Fruit fly (Drosophila melanogaster) whole organism, embryonic: Measurements from ENCODE around the gene CG13075.
A peak's percentile ranks its signal among the peaks of the same experiment; 100 is the strongest.

Source experiments
- Aef1 ChIP-seq: fragments of 200-800 bp; sonication (Bioruptor generic); IDR thresholded peaks from 3 replicates; pipeline ENCODE4 v1.3.6; 2022; ENCODE audit warnings: missing biosample characterization, missing genetic modification characterization
- BEAF-32 ChIP-seq: fragments of 200-800 bp; sonication (Bioruptor generic); optimal IDR thresholded peaks from 3 replicates; lab custom pipeline; 2017; ENCODE audit warnings: missing biosample characterization, missing genetic modification characterization, mild to moderate bottlenecking, moderate library complexity, missing genetic modification reagents
- CG11504 ChIP-seq: fragments of 200-800 bp; sonication (Bioruptor generic); optimal IDR thresholded peaks from 3 replicates; lab custom pipeline; 2019; ENCODE audit warnings: missing biosample characterization, mild to moderate bottlenecking, missing genetic modification characterization, moderate library complexity
- CG12104 ChIP-seq: fragments of 200-800 bp; sonication (Bioruptor generic); optimal IDR thresholded peaks from 3 replicates; lab custom pipeline; 2016; ENCODE audit warnings: missing biosample characterization, missing genetic modification characterization
- CG12299 ChIP-seq: fragments of 200-800 bp; sonication (Bioruptor generic); optimal IDR thresholded peaks from 2 replicates; lab custom pipeline; 2018; ENCODE audit warnings: missing biosample characterization, mild to moderate bottlenecking, missing genetic modification characterization
- CG12769 ChIP-seq: fragments of 200-800 bp; sonication (Bioruptor generic); optimal IDR thresholded peaks from 2 replicates; lab custom pipeline; 2019; ENCODE audit warnings: missing biosample characterization, mild to moderate bottlenecking, missing genetic modification characterization, moderate library complexity
- CG13287 ChIP-seq: fragments of 200-800 bp; sonication (Bioruptor generic); IDR thresholded peaks from 2 replicates; pipeline ENCODE4 v1.3.6; 2022; ENCODE audit warnings: missing biosample characterization, missing genetic modification characterization; ENCODE audit not compliant: partially characterized antibody
- CG13894 ChIP-seq: fragments of 200-800 bp; sonication (Bioruptor generic); optimal IDR thresholded peaks from 3 replicates; lab custom pipeline; 2018; ENCODE audit warnings: missing biosample characterization, mild to moderate bottlenecking, missing genetic modification characterization, moderate library complexity
- CG14441 ChIP-seq: fragments of 200-800 bp; sonication (Bioruptor generic); IDR thresholded peaks from 2 replicates; pipeline ENCODE4 v1.3.6; 2022; ENCODE audit warnings: missing biosample characterization, missing genetic modification characterization
- CG16863 ChIP-seq: fragments of 200-800 bp; sonication (Bioruptor generic); optimal IDR thresholded peaks from 3 replicates; lab custom pipeline; 2016; ENCODE audit warnings: missing biosample characterization, missing genetic modification characterization
- CG18619 ChIP-seq: fragments of 200-800 bp; sonication (Bioruptor generic); optimal IDR thresholded peaks from 3 replicates; lab custom pipeline; 2017; ENCODE audit warnings: missing biosample characterization, mild to moderate bottlenecking, missing genetic modification characterization
- CG30403 ChIP-seq: fragments of 200-800 bp; sonication (Bioruptor generic); optimal IDR thresholded peaks from 3 replicates; lab custom pipeline; 2016; ENCODE audit warnings: missing biosample characterization, missing genetic modification characterization
- CG3065 ChIP-seq: fragments of 200-800 bp; sonication (Bioruptor generic); optimal IDR thresholded peaks from 2 replicates; lab custom pipeline; 2016; ENCODE audit warnings: missing biosample characterization, missing genetic modification characterization
- CG32767 ChIP-seq: fragments of 200-800 bp; sonication (Bioruptor generic); IDR thresholded peaks from 2 replicates; pipeline ENCODE4 v1.3.6; 2022; ENCODE audit warnings: missing biosample characterization, missing genetic modification characterization
- CG4282 ChIP-seq: fragments of 200-800 bp; sonication (Bioruptor generic); optimal IDR thresholded peaks from 2 replicates; lab custom pipeline; 2016; ENCODE audit warnings: missing biosample characterization, missing genetic modification characterization
- CG4424 ChIP-seq: fragments of 200-800 bp; sonication (Bioruptor generic); optimal IDR thresholded peaks from 3 replicates; lab custom pipeline; 2016; ENCODE audit warnings: missing biosample characterization, missing genetic modification characterization
- CG6272 ChIP-seq: fragments of 200-800 bp; sonication (Bioruptor generic); IDR thresholded peaks from 2 replicates; pipeline ENCODE4 v1.3.6; 2022; ENCODE audit warnings: missing biosample characterization, missing genetic modification characterization
- CG6813 ChIP-seq: fragments of 200-800 bp; sonication (Bioruptor generic); optimal IDR thresholded peaks from 2 replicates; lab custom pipeline; 2017; ENCODE audit warnings: missing biosample characterization, missing genetic modification characterization, mild to moderate bottlenecking, moderate library complexity, missing genetic modification reagents
- CG7839 ChIP-seq: fragments of 200-800 bp; sonication (Bioruptor generic); optimal IDR thresholded peaks from 3 replicates; lab custom pipeline; 2018; ENCODE audit warnings: missing biosample characterization, mild to moderate bottlenecking, missing genetic modification characterization, moderate library complexity
- CG8290 ChIP-seq, 3 experiments: fragments of 200-800 bp; sonication (Bioruptor generic); optimal IDR thresholded peaks; 2 replicates each; lab custom pipeline; 2016 to 2019; ENCODE audit warnings: missing biosample characterization in 3 of 3, missing genetic modification characterization in 3 of 3, mild to moderate bottlenecking in 2 of 3, moderate library complexity in 1 of 3
- CG8924 ChIP-seq: fragments of 200-800 bp; optimal IDR thresholded peaks from 3 replicates; lab custom pipeline; 2019; ENCODE audit warnings: missing biosample characterization, mild to moderate bottlenecking, missing genetic modification characterization, moderate library complexity
- CHES-1-like ChIP-seq: fragments of 200-800 bp; sonication (Bioruptor generic); optimal IDR thresholded peaks from 2 replicates; lab custom pipeline; 2016; ENCODE audit warnings: missing biosample characterization, missing genetic modification characterization
- Doc3 ChIP-seq: fragments of 200-800 bp; sonication (Bioruptor generic); IDR thresholded peaks from 3 replicates; pipeline ENCODE4 v1.3.6; 2022; ENCODE audit warnings: missing biosample characterization, missing genetic modification characterization; ENCODE audit not compliant: partially characterized antibody
- ERR ChIP-seq: fragments of 200-800 bp; sonication (Bioruptor generic); optimal IDR thresholded peaks from 2 replicates; lab custom pipeline; 2016; ENCODE audit warnings: missing biosample characterization, missing genetic modification characterization
- Elba2 ChIP-seq: fragments of 200-800 bp; sonication (Bioruptor generic); optimal IDR thresholded peaks from 3 replicates; lab custom pipeline; 2016; ENCODE audit warnings: missing biosample characterization, missing genetic modification characterization
- Hr78 ChIP-seq, 2 experiments: fragments of 200-800 bp in 1 of 2; fragments of >200 bp in 1 of 2; sonication (Bioruptor generic) in 1 of 2; optimal IDR thresholded peaks; 2 replicates each; lab custom pipeline; 2017 to 2019; ENCODE audit warnings: missing biosample characterization in 2 of 2, missing genetic modification characterization in 2 of 2, mild to moderate bottlenecking in 1 of 2, moderate library complexity in 1 of 2
- NFAT ChIP-seq: fragments of 200-800 bp; sonication (Bioruptor generic); IDR thresholded peaks from 2 replicates; pipeline ENCODE4 v1.3.6; 2022; ENCODE audit warnings: missing biosample characterization, missing genetic modification characterization
- Nf-YB ChIP-seq: fragments of 200-800 bp; sonication (Bioruptor generic); optimal IDR thresholded peaks from 3 replicates; lab custom pipeline; 2019; ENCODE audit warnings: missing biosample characterization, mild to moderate bottlenecking, missing genetic modification characterization, moderate library complexity
- Ptx1 ChIP-seq: fragments of 200-800 bp; sonication (Bioruptor generic); IDR thresholded peaks from 2 replicates; pipeline ENCODE4 v1.3.6; 2022; ENCODE audit warnings: missing biosample characterization, missing genetic modification characterization
- Six4 ChIP-seq: fragments of 200-800 bp; sonication (Bioruptor generic); optimal IDR thresholded peaks from 2 replicates; lab custom pipeline; 2016; ENCODE audit warnings: missing biosample characterization, missing genetic modification characterization
- Sry-β ChIP-seq: fragments of 200-800 bp; sonication (Bioruptor generic); optimal IDR thresholded peaks from 2 replicates; lab custom pipeline; 2018; ENCODE audit warnings: missing biosample characterization, mild to moderate bottlenecking, missing genetic modification characterization, moderate library complexity
- cg ChIP-seq: fragments of 200-800 bp; sonication (Bioruptor generic); optimal IDR thresholded peaks from 3 replicates; lab custom pipeline; 2019; ENCODE audit warnings: missing biosample characterization, mild to moderate bottlenecking, missing genetic modification characterization, moderate library complexity
- corto ChIP-seq: fragments of 200-800 bp; sonication (Bioruptor generic); optimal IDR thresholded peaks from 2 replicates; lab custom pipeline; 2016; ENCODE audit warnings: missing biosample characterization, mild to moderate bottlenecking, missing genetic modification characterization, moderate library complexity
- dpn ChIP-seq, 2 experiments: fragments of 200-800 bp; sonication (Bioruptor generic); optimal IDR thresholded peaks; 3 replicates each; lab custom pipeline; 2016; ENCODE audit warnings: missing biosample characterization in 2 of 2, missing genetic modification characterization in 2 of 2
- gcm ChIP-seq: fragments of 200-800 bp; sonication (Bioruptor generic); optimal IDR thresholded peaks from 2 replicates; lab custom pipeline; 2019; ENCODE audit warnings: missing biosample characterization, mild to moderate bottlenecking, missing genetic modification characterization, moderate library complexity
- grn ChIP-seq: fragments of 200-800 bp; sonication (Bioruptor generic); optimal IDR thresholded peaks from 3 replicates; lab custom pipeline; 2017; ENCODE audit warnings: missing biosample characterization, missing genetic modification characterization
- hbn ChIP-seq: fragments of 200-800 bp; sonication (Bioruptor generic); IDR thresholded peaks from 2 replicates; pipeline ENCODE4 v1.3.6; 2022; ENCODE audit warnings: missing biosample characterization, missing genetic modification characterization; ENCODE audit not compliant: partially characterized antibody
- lab ChIP-seq: fragments of 200-800 bp; sonication (Bioruptor generic); optimal IDR thresholded peaks from 3 replicates; lab custom pipeline; 2017; ENCODE audit warnings: missing biosample characterization, missing genetic modification characterization, mild to moderate bottlenecking, moderate library complexity, missing genetic modification reagents
- lola ChIP-seq, 3 experiments: fragments of >200 bp in 2 of 3; fragments of 200-800 bp in 1 of 3; sonication (Bioruptor generic) in 1 of 3; optimal IDR thresholded peaks; 2 replicates each; lab custom pipeline; 2017 to 2019; ENCODE audit warnings: missing biosample characterization in 3 of 3, missing genetic modification characterization in 3 of 3, mild to moderate bottlenecking in 1 of 3, moderate library complexity in 1 of 3
- maf-S ChIP-seq: fragments of 200-800 bp; sonication (Bioruptor generic); optimal IDR thresholded peaks from 2 replicates; lab custom pipeline; 2016; ENCODE audit warnings: missing biosample characterization, missing genetic modification characterization
- odd ChIP-seq: fragments of 200-800 bp; sonication (Bioruptor generic); optimal IDR thresholded peaks from 2 replicates; lab custom pipeline; 2017; ENCODE audit warnings: missing biosample characterization, mild to moderate bottlenecking, missing genetic modification characterization
- otp ChIP-seq: fragments of 200-800 bp; sonication (Bioruptor generic); IDR thresholded peaks from 3 replicates; pipeline ENCODE4, ENCODE4 v1.3.6; 2022; ENCODE audit warnings: missing biosample characterization, missing genetic modification characterization
- pita ChIP-seq: fragments of 200-800 bp; sonication (Bioruptor generic); optimal IDR thresholded peaks from 2 replicates; lab custom pipeline; 2017; ENCODE audit warnings: missing biosample characterization, mild to moderate bottlenecking, missing genetic modification characterization
- schlank ChIP-seq: fragments of 200-800 bp; sonication (Bioruptor generic); optimal IDR thresholded peaks from 2 replicates; lab custom pipeline; 2018; ENCODE audit warnings: missing biosample characterization, mild to moderate bottlenecking, missing genetic modification characterization
- so ChIP-seq: fragments of 200-800 bp; sonication (Bioruptor generic); IDR thresholded peaks from 3 replicates; pipeline ENCODE4 v1.3.6; 2022; ENCODE audit warnings: missing biosample characterization, missing genetic modification characterization
- vvl ChIP-seq: fragments of 200-800 bp; sonication (Bioruptor generic); IDR thresholded peaks from 2 replicates; pipeline ENCODE4 v1.3.6; 2022; ENCODE audit warnings: missing biosample characterization, missing genetic modification characterization
- zf30C ChIP-seq: fragments of 200-800 bp; sonication (Bioruptor generic); optimal IDR thresholded peaks from 3 replicates; lab custom pipeline; 2018; ENCODE audit warnings: missing biosample characterization, mild to moderate bottlenecking, missing genetic modification characterization

Gene CG13075

DNA sequence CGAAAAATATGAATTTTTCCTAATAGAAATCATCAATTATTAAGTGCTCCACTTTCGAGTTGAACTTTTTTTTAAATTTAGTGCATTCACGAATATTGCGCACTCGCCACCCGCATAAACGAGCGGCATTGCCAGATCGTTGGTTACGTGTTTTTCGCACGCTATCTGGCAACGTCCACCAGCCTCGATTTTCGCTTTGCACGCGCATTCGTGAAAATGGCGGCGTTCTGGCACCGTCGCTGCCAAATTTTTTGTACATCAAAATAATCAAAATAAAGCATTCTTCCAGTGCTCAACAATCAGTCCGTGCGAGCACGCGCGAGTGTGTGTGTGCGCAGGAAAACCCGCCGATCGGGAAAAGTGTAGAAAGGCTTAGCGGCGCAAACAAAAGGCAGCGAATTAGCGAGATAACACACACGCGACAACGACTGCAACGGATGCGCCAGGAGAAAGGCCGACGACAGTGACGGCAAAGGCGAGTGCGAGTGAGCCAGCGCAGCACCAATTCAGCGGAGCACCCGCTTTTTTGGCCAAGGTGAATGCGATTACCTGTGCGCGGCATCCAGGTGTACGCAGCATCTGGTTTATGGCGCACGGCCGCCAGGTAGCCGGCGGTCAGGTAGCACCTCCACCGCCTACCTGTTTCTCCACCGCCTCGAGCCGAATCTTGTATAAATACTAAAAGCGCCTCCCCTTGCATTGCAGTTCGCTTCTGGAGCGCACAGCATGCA lies 30.0 kb downstream of the CG13075 start (continued):
- TF ChIP-seq CG13287 (GFP tag; lab: Robert Waterston, UW), result peak; percentile 79
- no peak for TF ChIP-seq CG13894 (tag; lab: Kevin White, UChicago)
- no peak for TF ChIP-seq CG12769 (tag; lab: Kevin White, UChicago)
- TF ChIP-seq so, result peak; percentile 79
- TF ChIP-seq grn (GFP tag; lab: Kevin White, UChicago), result no peak
- TF ChIP-seq CG8924 (tag; lab: Kevin White, UChicago), result peak; percentile 91
- TF ChIP-seq CG30403 (GFP tag; lab: Kevin White, UChicago), result peak; percentile 90
- TF ChIP-seq gcm (GFP tag; lab: Kevin White, UChicago), result peak; percentile 95
- TF ChIP-seq Six4 (GFP tag; lab: Kevin White, UChicago), result peak; percentile 76
- peak; percentile 70 for TF ChIP-seq Aef1 (GFP tag; lab: Robert Waterston, UW)
- TF ChIP-seq CG6272 (GFP tag; lab: Robert Waterston, UW), result peak; percentile 51
- TF ChIP-seq CG12104 (GFP tag; lab: Kevin White, UChicago), result peak; percentile 89
- TF ChIP-seq maf-S (GFP tag; lab: Kevin White, UChicago), result peak; percentile 82
- peak; percentile 34; the same call in 1 of the 2 replicates for TF ChIP-seq hbn (GFP tag; lab: Robert Waterston, UW)
- TF ChIP-seq Elba2 (GFP tag; lab: Kevin White, UChicago), result no peak
- peak; percentile 83 to 91 for TF ChIP-seq dpn (GFP tag; optimal IDR thresholded peaks at IDR 0.05; lab: Kevin White, UChicago)
- TF ChIP-seq CG16863, result peak; percentile 81
- TF ChIP-seq CG4282, result peak; percentile 75
- TF ChIP-seq zf30C (GFP tag; lab: Kevin White, UChicago), result no peak
- peak; percentile 48; the same call in 1 of the 3 replicates for TF ChIP-seq Doc3 (GFP tag; lab: Robert Waterston, UW)
- peak; percentile 60 for TF ChIP-seq schlank (tag; lab: Kevin White, UChicago)
- peak; percentile 67 for TF ChIP-seq Nf-YB (GFP tag; lab: Kevin White, UChicago)
- peak; percentile 71 for TF ChIP-seq CG4424 (GFP tag; lab: Kevin White, UChicago)
- TF ChIP-seq otp (GFP tag; lab: Robert Waterston, UW), result no peak; the same call in 2 of the 3 replicates
- peak; percentile 77 for TF ChIP-seq CG14441
- TF ChIP-seq Hr78 (GFP tag; optimal IDR thresholded peaks at IDR 0.05; lab: Kevin White, UChicago), result no peak
- TF ChIP-seq vvl, result peak; percentile 90
- TF ChIP-seq CG18619 (GFP tag; lab: Kevin White, UChicago), result peak; percentile 82
- peak; percentile 85 for TF ChIP-seq ERR (GFP tag; lab: Kevin White, UChicago)
- TF ChIP-seq pita (GFP tag; lab: Kevin White, UChicago), result no peak
- no peak for TF ChIP-seq CG11504
- peak; percentile 76 for TF ChIP-seq CG6813 (GFP tag; lab: Kevin White, UChicago)
- TF ChIP-seq NFAT (GFP tag; lab: Robert Waterston, UW), result peak; percentile 69
- no peak for TF ChIP-seq CG12299 (tag; lab: Kevin White, UChicago)
- peak; percentile 87 for TF ChIP-seq BEAF-32 (GFP tag; lab: Kevin White, UChicago)
- peak; percentile 59; the same call in 1 of the 2 replicates for TF ChIP-seq CG32767 (GFP tag; lab: Robert Waterston, UW)
- peak; percentile 79 for TF ChIP-seq Ptx1 (GFP tag; lab: Robert Waterston, UW)
- no peak for TF ChIP-seq Sry-β (GFP tag; lab: Kevin White, UChicago)
- TF ChIP-seq corto (GFP tag; lab: Kevin White, UChicago), result peak; percentile 63
- TF ChIP-seq cg (GFP tag; lab: Kevin White, UChicago), result peak; percentile 81
- no peak for TF ChIP-seq odd (GFP tag; lab: Kevin White, UChicago)
- TF ChIP-seq CG7839 (tag; lab: Kevin White, UChicago), result no peak
- TF ChIP-seq lola (GFP tag; optimal IDR thresholded peaks at IDR 0.05; lab: Kevin White, UChicago), result peak in 1 of 3 experiments; percentile 66
- TF ChIP-seq CG8290 (GFP tag; optimal IDR thresholded peaks at IDR 0.05; lab: Kevin White, UChicago), result peak; percentile 63
- no peak for TF ChIP-seq CG8290 (tag; optimal IDR thresholded peaks at IDR 0.05; lab: Kevin White, UChicago)
- no peak for TF ChIP-seq lab (GFP tag; lab: Kevin White, UChicago)
- TF ChIP-seq CG3065, result no peak
- peak; percentile 87 for TF ChIP-seq CHES-1-like
